Fruit fly (Drosophila melanogaster) whole organism, embryonic: ENCODE measurements around the gene RSG7.

Source experiments
- CG10147 ChIP-seq: fragments of 200-800 bp; sonication (Bioruptor generic); optimal IDR thresholded peaks from 2 replicates; lab custom pipeline; 2019; ENCODE audit warnings: missing biosample characterization, mild to moderate bottlenecking, missing genetic modification characterization, moderate library complexity
- CG10565 ChIP-seq: fragments of 200-800 bp; sonication (Bioruptor generic); optimal IDR thresholded peaks from 3 replicates; lab custom pipeline; 2016; ENCODE audit warnings: missing biosample characterization, mild to moderate bottlenecking, missing genetic modification characterization
- CG10654 ChIP-seq: fragments of 200-800 bp; sonication (Bioruptor generic); optimal IDR thresholded peaks from 2 replicates; lab custom pipeline; 2016; ENCODE audit warnings: missing biosample characterization, missing genetic modification characterization
- CG11504 ChIP-seq: fragments of 200-800 bp; sonication (Bioruptor generic); optimal IDR thresholded peaks from 3 replicates; lab custom pipeline; 2019; ENCODE audit warnings: missing biosample characterization, mild to moderate bottlenecking, missing genetic modification characterization, moderate library complexity
- CG11695 ChIP-seq: fragments of 200-800 bp; sonication (Bioruptor generic); IDR thresholded peaks from 3 replicates; pipeline ENCODE4 v1.3.6; 2022; ENCODE audit warnings: missing biosample characterization, missing genetic modification characterization
- CG11723 ChIP-seq: fragments of 200-800 bp; sonication (Bioruptor generic); optimal IDR thresholded peaks from 2 replicates; lab custom pipeline; 2017; ENCODE audit warnings: missing biosample characterization, mild to moderate bottlenecking, missing genetic modification characterization
- CG12391 ChIP-seq: fragments of 200-800 bp; sonication (Bioruptor generic); optimal IDR thresholded peaks from 3 replicates; lab custom pipeline; 2018; ENCODE audit warnings: missing biosample characterization, mild to moderate bottlenecking, missing genetic modification characterization, moderate library complexity
- CG14860 ChIP-seq: fragments of 200-800 bp; sonication (Bioruptor generic); IDR thresholded peaks from 3 replicates; pipeline ENCODE4 v1.3.6; 2022; ENCODE audit warnings: missing biosample characterization, missing genetic modification characterization; ENCODE audit not compliant: partially characterized antibody
- CG2129 ChIP-seq: fragments of 200-800 bp; sonication (Bioruptor generic); IDR thresholded peaks from 2 replicates; pipeline ENCODE4 v1.3.6; 2022; ENCODE audit warnings: missing biosample characterization, missing genetic modification characterization; ENCODE audit not compliant: partially characterized antibody
- CG4617 ChIP-seq: fragments of 200-800 bp; sonication (Bioruptor generic); optimal IDR thresholded peaks from 3 replicates; lab custom pipeline; 2016; ENCODE audit warnings: missing biosample characterization, missing genetic modification characterization, borderline replicate concordance
- CG4820 ChIP-seq: fragments of 200-800 bp; sonication (Bioruptor generic); optimal IDR thresholded peaks from 3 replicates; lab custom pipeline; 2016; ENCODE audit warnings: missing biosample characterization, missing genetic modification characterization
- CG5245 ChIP-seq: fragments of 200-800 bp; sonication (Bioruptor generic); optimal IDR thresholded peaks from 3 replicates; lab custom pipeline; 2016; ENCODE audit warnings: missing biosample characterization, missing genetic modification characterization
- CG9797 ChIP-seq: fragments of 200-800 bp; sonication (Bioruptor generic); optimal IDR thresholded peaks from 3 replicates; lab custom pipeline; 2018; ENCODE audit warnings: missing biosample characterization, mild to moderate bottlenecking, missing genetic modification characterization
- CkIIα-i1 ChIP-seq: fragments of 200-800 bp; sonication (Bioruptor generic); IDR thresholded peaks from 2 replicates; pipeline ENCODE4 v1.3.6; 2022; ENCODE audit warnings: missing biosample characterization, missing genetic modification characterization
- Dll ChIP-seq: fragments of 200-800 bp; sonication (Bioruptor generic); IDR thresholded peaks from 4 replicates; pipeline ENCODE4 v1.3.6; 2022; ENCODE audit warnings: missing biosample characterization, missing genetic modification characterization; ENCODE audit not compliant: partially characterized antibody
- Ets65A ChIP-seq: fragments of 200-800 bp; sonication (Bioruptor generic); peaks from one replicate; lab custom pipeline; 2016; ENCODE audit warnings: missing biosample characterization, missing genetic modification characterization
- Gug ChIP-seq: fragments of 200-800 bp; sonication (Bioruptor generic); IDR thresholded peaks from 4 replicates; pipeline ENCODE4 v1.3.6; 2022; ENCODE audit warnings: missing biosample characterization, missing genetic modification characterization
- HLH54F ChIP-seq: fragments of 200-800 bp; sonication (Bioruptor generic); optimal IDR thresholded peaks from 3 replicates; lab custom pipeline; 2016; ENCODE audit warnings: missing biosample characterization, missing genetic modification characterization
- Hmx ChIP-seq: fragments of 200-800 bp; sonication (Bioruptor generic); optimal IDR thresholded peaks from 2 replicates; lab custom pipeline; 2016; ENCODE audit warnings: missing biosample characterization, missing genetic modification characterization
- Lim3 ChIP-seq: fragments of 200-800 bp; sonication (Bioruptor generic); IDR thresholded peaks from 2 replicates; pipeline ENCODE4 v1.3.6; 2022; ENCODE audit warnings: missing biosample characterization, missing genetic modification characterization
- MBD-R2 ChIP-seq: fragments of 200-800 bp; sonication (Bioruptor generic); IDR thresholded peaks from 2 replicates; pipeline ENCODE4 v1.3.6; 2022; ENCODE audit warnings: missing biosample characterization, missing genetic modification characterization
- Mad ChIP-seq: fragments of 200-800 bp; sonication (Bioruptor generic); optimal IDR thresholded peaks from 2 replicates; lab custom pipeline; 2016; ENCODE audit warnings: missing biosample characterization, missing genetic modification characterization
- Mrtf ChIP-seq: fragments of 200-800 bp; sonication (Bioruptor generic); IDR thresholded peaks from 3 replicates; pipeline ENCODE4 v1.3.6; 2022; ENCODE audit warnings: missing biosample characterization, missing genetic modification characterization
- Pdp1 ChIP-seq, 2 experiments: fragments of 200-800 bp; sonication (Bioruptor generic); optimal IDR thresholded peaks; 3 replicates each; lab custom pipeline; 2016; ENCODE audit warnings: missing biosample characterization in 2 of 2, missing genetic modification characterization in 2 of 2, mild to moderate bottlenecking in 1 of 2, moderate library complexity in 1 of 2
- Sry-β ChIP-seq: fragments of 200-800 bp; sonication (Bioruptor generic); optimal IDR thresholded peaks from 2 replicates; lab custom pipeline; 2018; ENCODE audit warnings: missing biosample characterization, mild to moderate bottlenecking, missing genetic modification characterization, moderate library complexity
- TFAM ChIP-seq: fragments of 200-800 bp; sonication (Bioruptor generic); optimal IDR thresholded peaks from 2 replicates; lab custom pipeline; 2017; ENCODE audit warnings: missing biosample characterization, missing genetic modification characterization, inconsistent platforms
- ase ChIP-seq: fragments of 200-800 bp; sonication (Bioruptor generic); IDR thresholded peaks from 3 replicates; pipeline ENCODE4 v1.3.6; 2022; ENCODE audit warnings: missing biosample characterization, missing genetic modification characterization
- br ChIP-seq: fragments of >200 bp; optimal IDR thresholded peaks from 2 replicates; lab custom pipeline; 2017
- cad ChIP-seq: fragments of >200 bp; optimal IDR thresholded peaks from 2 replicates; lab custom pipeline; 2017; ENCODE audit warnings: missing biosample characterization, missing genetic modification characterization
- crp ChIP-seq, 2 experiments: fragments of 200-800 bp; sonication (Bioruptor generic); optimal IDR thresholded peaks; 2 replicates in 1 of 2; 3 replicates in 1 of 2; lab custom pipeline; 2017; ENCODE audit warnings: missing biosample characterization in 2 of 2, missing genetic modification characterization in 2 of 2, mild to moderate bottlenecking in 1 of 2, moderate library complexity in 1 of 2
- eyg ChIP-seq: fragments of 200-800 bp; sonication (Bioruptor generic); optimal IDR thresholded peaks from 3 replicates; lab custom pipeline; 2016; ENCODE audit warnings: missing biosample characterization, missing genetic modification characterization
- fd96Cb ChIP-seq: fragments of 200-800 bp; sonication (Bioruptor generic); optimal IDR thresholded peaks from 2 replicates; lab custom pipeline; 2018; ENCODE audit warnings: missing biosample characterization, mild to moderate bottlenecking, missing genetic modification characterization, moderate library complexity
- ftz-f1 ChIP-seq: fragments of 200-800 bp; sonication (Bioruptor generic); optimal IDR thresholded peaks from 2 replicates; lab custom pipeline; 2016; ENCODE audit warnings: missing biosample characterization, missing genetic modification characterization
- hbn ChIP-seq: fragments of 200-800 bp; sonication (Bioruptor generic); IDR thresholded peaks from 2 replicates; pipeline ENCODE4 v1.3.6; 2022; ENCODE audit warnings: missing biosample characterization, missing genetic modification characterization; ENCODE audit not compliant: partially characterized antibody
- ind ChIP-seq: fragments of 200-800 bp; sonication (Bioruptor generic); optimal IDR thresholded peaks from 3 replicates; lab custom pipeline; 2016; ENCODE audit warnings: missing biosample characterization, missing genetic modification characterization
- mirr ChIP-seq: fragments of 200-800 bp; sonication (Bioruptor generic); optimal IDR thresholded peaks from 3 replicates; lab custom pipeline; 2018; ENCODE audit warnings: missing biosample characterization, mild to moderate bottlenecking, missing genetic modification characterization
- nom ChIP-seq: fragments of 200-800 bp; sonication (Bioruptor generic); optimal IDR thresholded peaks from 2 replicates; lab custom pipeline; 2017; ENCODE audit warnings: missing biosample characterization, missing genetic modification characterization, mild to moderate bottlenecking, moderate library complexity, missing genetic modification reagents
- phol ChIP-seq: fragments of 200-800 bp; sonication (Bioruptor generic); optimal IDR thresholded peaks from 3 replicates; lab custom pipeline; 2018; ENCODE audit warnings: missing biosample characterization, mild to moderate bottlenecking, missing genetic modification characterization, moderate library complexity
- pnt ChIP-seq: fragments of 200-800 bp; sonication (Bioruptor generic); optimal IDR thresholded peaks from 3 replicates; lab custom pipeline; 2016; ENCODE audit warnings: missing biosample characterization, missing genetic modification characterization
- pros ChIP-seq: fragments of 200-800 bp; sonication (Bioruptor generic); optimal IDR thresholded peaks from 3 replicates; lab custom pipeline; 2019; ENCODE audit warnings: missing biosample characterization, mild to moderate bottlenecking, missing genetic modification characterization, moderate library complexity
- run ChIP-seq: fragments of 200-800 bp; sonication (Bioruptor generic); optimal IDR thresholded peaks from 3 replicates; lab custom pipeline; 2018; ENCODE audit warnings: missing biosample characterization, mild to moderate bottlenecking, missing genetic modification characterization
- scrt ChIP-seq: fragments of 200-800 bp; sonication (Bioruptor generic); optimal IDR thresholded peaks from 2 replicates; lab custom pipeline; 2018; ENCODE audit warnings: missing biosample characterization, mild to moderate bottlenecking, missing genetic modification characterization, moderate library complexity
- seq ChIP-seq: fragments of 200-800 bp; sonication (Bioruptor generic); IDR thresholded peaks from 2 replicates; pipeline ENCODE4 v1.3.6; 2022; ENCODE audit warnings: missing biosample characterization, missing genetic modification characterization
- sim ChIP-seq: fragments of 200-800 bp; sonication (Bioruptor generic); IDR thresholded peaks from 2 replicates; pipeline ENCODE4 v1.3.6; 2022; ENCODE audit warnings: missing biosample characterization, missing genetic modification characterization
- slbo ChIP-seq: fragments of 200-800 bp; sonication (Bioruptor generic); IDR thresholded peaks from 2 replicates; pipeline ENCODE4 v1.3.6; 2022; ENCODE audit warnings: missing biosample characterization, missing genetic modification characterization
- sob ChIP-seq: fragments of 200-800 bp; sonication (Bioruptor generic); IDR thresholded peaks from 2 replicates; pipeline ENCODE4 v1.3.6; 2022; ENCODE audit warnings: missing biosample characterization, missing genetic modification characterization
- sqz ChIP-seq: fragments of 200-800 bp; sonication (Bioruptor generic); optimal IDR thresholded peaks from 3 replicates; lab custom pipeline; 2018; ENCODE audit warnings: missing biosample characterization, mild to moderate bottlenecking, missing genetic modification characterization
- tgo ChIP-seq: fragments of 200-800 bp; sonication (Bioruptor generic); IDR thresholded peaks from 3 replicates; pipeline ENCODE4 v1.3.6; 2022; ENCODE audit warnings: missing biosample characterization, missing genetic modification characterization
- tin ChIP-seq: fragments of 200-800 bp; sonication (Bioruptor generic); optimal IDR thresholded peaks from 3 replicates; lab custom pipeline; 2016; ENCODE audit warnings: missing biosample characterization, missing genetic modification characterization
- usp ChIP-seq: fragments of >200 bp; optimal IDR thresholded peaks from 2 replicates; lab custom pipeline; 2017; ENCODE audit warnings: missing biosample characterization, missing genetic modification characterization
- zen2 ChIP-seq: fragments of 200-800 bp; sonication (Bioruptor generic); IDR thresholded peaks from 3 replicates; pipeline ENCODE4 v1.3.6; 2022; ENCODE audit warnings: missing biosample characterization, missing genetic modification characterization; ENCODE audit not compliant: partially characterized antibody

Gene RSG7

DNA sequence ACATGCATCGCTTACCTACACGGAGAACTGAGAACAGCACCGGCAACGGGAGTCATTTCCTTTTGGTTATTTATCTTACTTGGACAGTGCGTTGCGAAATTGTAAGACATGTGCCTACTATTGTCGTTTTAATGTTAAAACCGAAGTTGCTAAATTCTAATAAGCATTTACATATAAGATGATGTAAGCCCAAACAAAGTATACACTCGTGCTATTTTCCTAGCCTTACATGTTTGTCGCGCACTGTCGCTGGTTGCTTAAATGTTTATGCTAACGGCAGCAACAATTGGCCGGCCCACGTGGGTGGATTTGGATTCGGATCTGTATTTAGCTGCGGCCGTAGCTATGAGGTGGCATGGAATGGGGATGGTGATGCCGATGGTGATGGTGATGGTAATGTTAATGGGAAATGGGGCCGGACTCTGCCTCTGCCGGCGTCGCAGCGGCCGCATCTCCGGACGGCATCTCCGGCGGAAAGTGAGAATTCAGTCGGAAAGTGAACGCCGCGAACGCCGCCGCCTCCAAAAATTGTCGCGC lies 33.0 kb downstream of the RSG7 start, which contains the start of gene CG4829 (continued):
- TF ChIP-seq TFAM (GFP tag; lab: Kevin White, UChicago) = no peak
- TF ChIP-seq CG10654 (GFP tag; lab: Kevin White, UChicago) = peak; percentile 82
- peak; percentile 80 for TF ChIP-seq Gug
- no peak for TF ChIP-seq zen2 (GFP tag; lab: Robert Waterston, UW)
- peak; percentile 1 for TF ChIP-seq Hmx
- peak; percentile 92 for TF ChIP-seq slbo
- TF ChIP-seq CG12391 (tag; lab: Kevin White, UChicago) = peak; percentile 85
- no peak for TF ChIP-seq br (lab: Kevin White, UChicago)
- peak; percentile 89 for TF ChIP-seq ind
- TF ChIP-seq eyg (GFP tag; lab: Kevin White, UChicago) = peak; percentile 86
- TF ChIP-seq tgo (GFP tag; lab: Robert Waterston, UW) = peak; percentile 87
- TF ChIP-seq Sry-β (GFP tag; lab: Kevin White, UChicago) = peak; percentile 6
- TF ChIP-seq pros (GFP tag; lab: Kevin White, UChicago) = no peak
- TF ChIP-seq scrt (GFP tag; lab: Kevin White, UChicago) = peak; percentile 85
- peak; percentile 68 for TF ChIP-seq MBD-R2
- TF ChIP-seq tin (GFP tag; lab: Kevin White, UChicago) = peak; percentile 88
- TF ChIP-seq Lim3 (GFP tag; lab: Robert Waterston, UW) = peak; percentile 60
- TF ChIP-seq mirr (GFP tag; lab: Kevin White, UChicago) = peak; percentile 87
- peak; percentile 88 for TF ChIP-seq sqz (GFP tag; lab: Kevin White, UChicago)
- TF ChIP-seq CG11723 (GFP tag; lab: Kevin White, UChicago) = peak; percentile 77
- TF ChIP-seq phol (tag; lab: Kevin White, UChicago) = peak; percentile 88
- peak; percentile 87 for TF ChIP-seq Mrtf (GFP tag; lab: Robert Waterston, UW)
- peak; percentile 81 for TF ChIP-seq HLH54F
- TF ChIP-seq Dll (GFP tag; lab: Robert Waterston, UW) = no peak
- TF ChIP-seq pnt (GFP tag; lab: Kevin White, UChicago) = peak; percentile 79
- TF ChIP-seq CG9797 = no peak
- peak in 1 of 2 experiments; percentile 38 for TF ChIP-seq crp (GFP tag; optimal IDR thresholded peaks at IDR 0.05; lab: Kevin White, UChicago)
- TF ChIP-seq CG14860 = no peak
- no peak for TF ChIP-seq usp (GFP tag; lab: Kevin White, UChicago)
- TF ChIP-seq CG11504 = peak; percentile 92
- peak; percentile 89 for TF ChIP-seq sob (GFP tag; lab: Robert Waterston, UW)
- TF ChIP-seq fd96Cb (tag; lab: Kevin White, UChicago) = peak; percentile 91
- peak; percentile 85 for TF ChIP-seq seq (GFP tag; lab: Robert Waterston, UW)
- TF ChIP-seq CG4820 (GFP tag; lab: Kevin White, UChicago) = peak; percentile 88
- peak; percentile 86 for TF ChIP-seq CG5245
- no peak for TF ChIP-seq hbn (GFP tag; lab: Robert Waterston, UW)
- peak; percentile 77 for TF ChIP-seq run (tag; lab: Kevin White, UChicago)
- TF ChIP-seq CG2129 (GFP tag; lab: Robert Waterston, UW) = no peak
- peak; percentile 74 for TF ChIP-seq sim (GFP tag; lab: Robert Waterston, UW)
- TF ChIP-seq ftz-f1 (GFP tag; lab: Kevin White, UChicago) = no peak
- TF ChIP-seq cad = no peak
- peak; percentile 95 for TF ChIP-seq CG11695 (GFP tag; lab: Robert Waterston, UW)
- TF ChIP-seq ase (GFP tag; lab: Robert Waterston, UW) = peak; percentile 85
- TF ChIP-seq CG10565 (GFP tag; lab: Kevin White, UChicago) = peak; percentile 40
- TF ChIP-seq Mad (GFP tag; lab: Kevin White, UChicago) = peak; percentile 77
- TF ChIP-seq Pdp1 (GFP tag; optimal IDR thresholded peaks at IDR 0.05; lab: Kevin White, UChicago) = peak; percentile 83 to 87
- TF ChIP-seq CG4617 (GFP tag; lab: Kevin White, UChicago) = peak; percentile 33
- TF ChIP-seq CG10147 (GFP tag; lab: Kevin White, UChicago) = peak; percentile 84
- TF ChIP-seq CkIIα-i1 (GFP tag; lab: Robert Waterston, UW) = no peak
- TF ChIP-seq Ets65A (GFP tag; lab: Kevin White, UChicago) = peak; percentile 97
- no peak for TF ChIP-seq nom (GFP tag; lab: Kevin White, UChicago)
